Worm (Caenorhabditis elegans): Measurements from ENCODE around the gene his-64.

- no peak for TF ChIP-seq dao-5 (tag; optimal IDR thresholded peaks at IDR 0.05)
- TF ChIP-seq W03F9.2 (tag; optimal IDR thresholded peaks at IDR 0.05), result no peak
- TF ChIP-seq him-1 (tag; optimal IDR thresholded peaks at IDR 0.05), result no peak
Measured at ce11 chrIV:11421696-11422095, 14.8 kb downstream of the his-64 start, which contains the start of gene F22B3.7.
